Worm (Caenorhabditis elegans) whole organism, L3 larva: ENCODE results near the gene spr-3.

Experiments used
- R02D3.7 ChIP-seq: fragments of 150-350 bp; optimal IDR thresholded peaks from 2 replicates; lab custom pipeline; 2014; ENCODE audit warnings: missing biosample characterization, missing genetic modification characterization
- ceh-16 ChIP-seq: sonication (generic microtip); optimal IDR thresholded peaks from 2 replicates; lab custom pipeline; 2017; ENCODE audit warnings: missing biosample characterization, missing genetic modification characterization
- ceh-28 ChIP-seq: fragments of 150-350 bp; optimal IDR thresholded peaks from 2 replicates; lab custom pipeline; 2014; ENCODE audit warnings: missing biosample characterization, missing genetic modification reagents, missing genetic modification characterization
- ceh-9 ChIP-seq: sonication (generic microtip); optimal IDR thresholded peaks from 2 replicates; lab custom pipeline; 2018; ENCODE audit warnings: missing biosample characterization, missing genetic modification characterization
- egl-27 ChIP-seq: sonication (generic microtip); optimal IDR thresholded peaks from 4 replicates; lab custom pipeline; 2017; ENCODE audit warnings: missing biosample characterization, missing genetic modification reagents, missing genetic modification characterization
- elt-1 ChIP-seq: fragments of 150-350 bp; optimal IDR thresholded peaks from 2 replicates; lab custom pipeline; 2014; ENCODE audit warnings: missing biosample characterization, missing genetic modification characterization
- elt-2 ChIP-seq: sonication (generic microtip); optimal IDR thresholded peaks from 2 replicates; lab custom pipeline; 2016; ENCODE audit warnings: missing genetic modification reagents, mild to moderate bottlenecking, missing genetic modification characterization, missing compliant biosample characterization
- elt-3 ChIP-seq, 3 experiments: fragments of 150-350 bp in 1 of 3; sonication (generic microtip) in 2 of 3; optimal IDR thresholded peaks; 2 replicates in 2 of 3; 4 replicates in 1 of 3; lab custom pipeline; 2014 to 2017; ENCODE audit warnings: missing biosample characterization in 3 of 3, missing genetic modification characterization in 3 of 3
- eor-1 ChIP-seq, 2 experiments: fragments of 150-350 bp; optimal IDR thresholded peaks; 2 replicates each; lab custom pipeline; 2014 to 2018; ENCODE audit warnings: missing biosample characterization in 2 of 2, missing genetic modification characterization in 2 of 2
- fos-1 ChIP-seq: fragments of 150-350 bp; optimal IDR thresholded peaks from 2 replicates; lab custom pipeline; 2014; ENCODE audit warnings: missing biosample characterization, missing genetic modification characterization
- hmg-11 ChIP-seq: sonication (generic microtip); optimal IDR thresholded peaks from 2 replicates; lab custom pipeline; 2016; ENCODE audit warnings: missing genetic modification characterization, missing compliant biosample characterization
- jun-1 ChIP-seq: fragments of 150-350 bp; optimal IDR thresholded peaks from 2 replicates; lab custom pipeline; 2014; ENCODE audit warnings: missing biosample characterization, missing genetic modification reagents, missing genetic modification characterization
- lin-15B ChIP-seq: fragments of 150-350 bp; optimal IDR thresholded peaks from 2 replicates; lab custom pipeline; 2014; ENCODE audit warnings: missing biosample characterization, missing genetic modification characterization
- lin-39 ChIP-seq: fragments of 150-350 bp; optimal IDR thresholded peaks from 2 replicates; lab custom pipeline; 2018; ENCODE audit warnings: missing biosample characterization, missing genetic modification reagents, missing genetic modification characterization
- mml-1 ChIP-seq: fragments of 150-350 bp; sonication (generic microtip); optimal IDR thresholded peaks from 3 replicates; lab custom pipeline; 2014; ENCODE audit warnings: missing biosample characterization, missing genetic modification characterization
- nfya-1 ChIP-seq: sonication (generic microtip); optimal IDR thresholded peaks from 2 replicates; lab custom pipeline; 2017; ENCODE audit warnings: missing genetic modification characterization, mild to moderate bottlenecking, missing compliant biosample characterization, antibody characterized with exemption, moderate library complexity; ENCODE audit not compliant: insufficient read depth
- nhr-23 ChIP-seq: fragments of 150-350 bp; optimal IDR thresholded peaks from 2 replicates; lab custom pipeline; 2014; ENCODE audit warnings: missing biosample characterization, missing genetic modification reagents, missing genetic modification characterization
- nhr-25 ChIP-seq: sonication (generic microtip); optimal IDR thresholded peaks from 2 replicates; lab custom pipeline; 2017; ENCODE audit warnings: missing biosample characterization, missing genetic modification characterization
- nhr-28 ChIP-seq: fragments of 150-350 bp; optimal IDR thresholded peaks from 2 replicates; lab custom pipeline; 2014; ENCODE audit warnings: missing biosample characterization, missing genetic modification characterization
- nhr-43 ChIP-seq: sonication (generic microtip); optimal IDR thresholded peaks from 2 replicates; lab custom pipeline; 2016; ENCODE audit warnings: mild to moderate bottlenecking, missing genetic modification characterization, missing compliant biosample characterization; ENCODE audit not compliant: poor library complexity, severe bottlenecking
- nhr-67 ChIP-seq: fragments of 150-350 bp; optimal IDR thresholded peaks from 2 replicates; lab custom pipeline; 2014; ENCODE audit warnings: missing biosample characterization, missing genetic modification characterization
- nhr-76 ChIP-seq: fragments of 150-350 bp; sonication (generic microtip); optimal IDR thresholded peaks from 5 replicates; lab custom pipeline; 2014; ENCODE audit warnings: missing biosample characterization, missing genetic modification characterization
- pha-4 ChIP-seq: fragments of 150-350 bp; optimal IDR thresholded peaks from 2 replicates; lab custom pipeline; 2014; ENCODE audit warnings: missing biosample characterization, missing genetic modification reagents, missing genetic modification characterization
- pqm-1 ChIP-seq: fragments of 150-350 bp; optimal IDR thresholded peaks from 2 replicates; lab custom pipeline; 2017; ENCODE audit warnings: missing biosample characterization, missing genetic modification characterization, inconsistent platforms
- sea-2 ChIP-seq: fragments of 150-350 bp; sonication (generic microtip); optimal IDR thresholded peaks from 4 replicates; lab custom pipeline; 2014; ENCODE audit warnings: missing biosample characterization, missing genetic modification reagents, missing genetic modification characterization
- snpc-4 ChIP-seq: fragments of 150-350 bp; optimal IDR thresholded peaks from 2 replicates; lab custom pipeline; 2014; ENCODE audit warnings: missing biosample characterization, missing genetic modification characterization
- tbx-2 ChIP-seq: sonication (generic microtip); optimal IDR thresholded peaks from 2 replicates; lab custom pipeline; 2016; ENCODE audit warnings: mild to moderate bottlenecking, missing genetic modification characterization, missing compliant biosample characterization
- unc-62 ChIP-seq: fragments of 150-350 bp; sonication (generic microtip); optimal IDR thresholded peaks from 4 replicates; lab custom pipeline; 2014; ENCODE audit warnings: missing biosample characterization, missing genetic modification reagents, missing genetic modification characterization
- ztf-4 ChIP-seq: fragments of 150-350 bp; optimal IDR thresholded peaks from 2 replicates; lab custom pipeline; 2014; ENCODE audit warnings: missing biosample characterization, missing genetic modification characterization

Gene spr-3

DNA sequence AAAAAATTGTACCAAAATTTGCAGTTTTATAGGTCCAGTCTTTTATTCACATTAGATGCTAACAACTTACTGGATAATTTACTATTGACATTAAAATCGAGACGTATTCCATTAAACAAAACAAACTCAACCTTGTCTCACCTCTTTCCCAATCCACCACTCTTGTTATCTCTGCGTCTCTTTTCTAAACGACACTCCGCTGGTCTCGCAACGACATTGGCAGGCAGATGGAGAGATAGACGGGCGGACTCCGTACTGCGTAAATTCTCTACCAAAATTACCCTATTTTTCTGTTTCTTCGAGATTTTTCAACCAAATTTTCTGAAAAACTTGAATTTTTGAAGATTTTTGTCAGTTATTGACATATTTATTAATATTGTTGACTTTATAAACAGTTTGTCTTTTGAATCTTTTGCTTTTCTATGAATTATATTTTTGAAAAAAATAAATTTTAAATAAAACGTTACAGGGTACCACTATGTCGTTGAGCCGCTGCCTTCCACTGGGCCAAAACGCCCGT is 44.5 kb upstream of the spr-3 start, which contains the start of gene asb-2 (continued):
- TF ChIP-seq ceh-28 = peak; percentile 33
- no peak for TF ChIP-seq nhr-28 (tag; lab: Kevin White, UChicago)
- TF ChIP-seq mml-1 (tag; lab: Kevin White, UChicago) = no peak
- no peak for TF ChIP-seq nhr-67 (tag; lab: Kevin White, UChicago)
- peak in 1 of 3 experiments; percentile 52 for TF ChIP-seq elt-3 (tag; optimal IDR thresholded peaks at IDR 0.05; lab: Kevin White, UChicago)
- TF ChIP-seq pha-4 (tag; lab: Kevin White, UChicago) = peak; percentile 98

ce11 chrX:4478503-4478902 is 35.4 kb upstream of the spr-3 start:
- TF ChIP-seq elt-3 (tag; optimal IDR thresholded peaks at IDR 0.05; lab: Kevin White, UChicago) (no peak), pqm-1 (peak; percentile 86), elt-2 (peak; percentile 84), ztf-4 (tag; lab: Kevin White, UChicago) (no peak), nfya-1 (no peak), mml-1 (tag; lab: Kevin White, UChicago) (no peak), jun-1 (tag; lab: Kevin White, UChicago) (no peak), eor-1 (tag; optimal IDR thresholded peaks at IDR 0.05; lab: Kevin White, UChicago) (no peak), unc-62 (GFP tag; lab: Kevin White, UChicago) (no peak), pha-4 (tag; lab: Kevin White, UChicago) (peak; percentile 16), ceh-28 (no peak), lin-15B (tag; lab: Kevin White, UChicago) (no peak)

DNA sequence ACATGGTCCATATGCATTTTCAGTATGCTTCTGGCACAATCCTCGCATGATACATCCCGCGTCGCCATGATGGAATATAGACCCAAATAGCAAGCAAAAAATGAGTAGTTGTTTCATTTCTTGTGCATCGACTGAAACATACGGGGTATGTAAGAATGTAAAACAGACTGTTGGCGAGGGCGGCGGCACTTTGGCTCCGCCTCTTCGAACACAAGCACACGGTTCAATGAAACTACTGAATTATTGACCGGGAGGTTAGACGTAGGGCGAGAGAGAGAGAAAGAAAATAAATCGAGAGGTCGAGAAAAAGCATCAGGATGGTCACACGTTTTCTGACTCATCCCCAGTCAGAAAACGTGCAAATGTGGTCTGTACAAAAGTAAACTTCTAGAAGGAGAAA is 33.9 kb upstream of the spr-3 start:
- TF ChIP-seq jun-1 (tag; lab: Kevin White, UChicago) = no peak
- no peak for TF ChIP-seq egl-27 (tag; lab: Kevin White, UChicago)
- no peak for TF ChIP-seq sea-2
- no peak for TF ChIP-seq nhr-43
- no peak for TF ChIP-seq unc-62 (GFP tag; lab: Kevin White, UChicago)
- no peak for TF ChIP-seq elt-1 (tag; lab: Kevin White, UChicago)
- peak; percentile 19 for TF ChIP-seq pqm-1
- peak; percentile 59 for TF ChIP-seq pha-4 (tag; lab: Kevin White, UChicago)
- TF ChIP-seq fos-1 (tag; lab: Kevin White, UChicago) = no peak
- TF ChIP-seq ceh-9 (tag; lab: Kevin White, UChicago) = no peak
- TF ChIP-seq ceh-16 (tag; lab: Kevin White, UChicago) = no peak
- TF ChIP-seq nhr-25 (tag; lab: Kevin White, UChicago) = no peak
- TF ChIP-seq nfya-1 = no peak
- TF ChIP-seq lin-39 = no peak
- no peak for TF ChIP-seq R02D3.7 (tag; lab: Kevin White, UChicago)
- TF ChIP-seq tbx-2 (tag; lab: Kevin White, UChicago) = no peak
- TF ChIP-seq ceh-28 = no peak
- peak; percentile 5 for TF ChIP-seq elt-2
- TF ChIP-seq nhr-76 (tag; lab: Kevin White, UChicago) = no peak
- no peak for TF ChIP-seq eor-1 (tag; optimal IDR thresholded peaks at IDR 0.05; lab: Kevin White, UChicago)
- TF ChIP-seq, all 47 proteins: peak for 3

ce11 chrX:4480800-4481199 is 33.1 kb upstream of the spr-3 start:
- TF ChIP-seq hmg-11 (no peak), pqm-1 (peak; percentile 82), ceh-9 (tag; lab: Kevin White, UChicago) (no peak), snpc-4 (tag; lab: Kevin White, UChicago) (no peak), elt-2 (peak; percentile 89), pha-4 (tag; lab: Kevin White, UChicago) (peak; percentile 14)
- TF ChIP-seq, all 47 proteins: peak for 3

ce11 chrX:4484072-4484471 is 29.8 kb upstream of the spr-3 start:
- TF ChIP-seq pqm-1 (no peak), nhr-25 (tag; lab: Kevin White, UChicago) (peak; percentile 43), unc-62 (GFP tag; lab: Kevin White, UChicago) (no peak), lin-39 (peak; percentile 36)

DNA sequence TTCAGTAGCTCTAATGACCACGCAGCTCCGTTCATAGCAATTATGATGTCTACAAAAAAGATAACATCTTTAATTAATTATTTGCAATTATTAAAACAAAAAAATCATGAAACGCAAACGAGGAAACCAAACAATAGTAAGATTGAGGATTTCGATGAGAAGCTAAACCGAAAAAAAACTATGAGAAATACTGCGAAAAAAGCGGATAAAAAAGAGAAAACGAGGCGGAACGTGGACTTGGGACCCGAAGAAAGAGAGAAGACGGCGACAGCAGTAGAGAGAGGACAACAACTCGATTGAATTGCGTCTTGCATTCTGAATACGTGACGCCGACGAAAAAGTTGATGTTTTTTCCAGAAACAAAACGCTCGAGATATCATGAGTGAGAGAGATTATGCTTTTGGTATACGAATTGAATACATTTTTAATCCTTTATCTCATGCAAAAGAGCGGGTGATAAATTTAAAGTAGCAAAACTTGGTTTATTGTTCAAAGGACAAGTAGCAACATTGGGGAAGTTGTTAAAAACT is 25.0 kb upstream of the spr-3 start, which contains the start of gene ncr-1:
Gene ncr-1, minus strand, starts transcription at position 51 of the 530 bp plus-strand sequence.
- TF ChIP-seq nhr-23 (tag; lab: Kevin White, UChicago) (no peak), lin-39 (peak; percentile 13)
